Fruit fly (Drosophila melanogaster) whole organism, prepupa: Measurements from ENCODE around the gene up.

Experiments
- CG10631 ChIP-seq: fragments of 200-800 bp; sonication (Bioruptor generic); optimal IDR thresholded peaks from 2 replicates; lab custom pipeline; 2016; ENCODE audit warnings: missing biosample characterization, missing genetic modification characterization
- CG10669 ChIP-seq: fragments of 200-800 bp; sonication (Bioruptor generic); optimal IDR thresholded peaks from 3 replicates; lab custom pipeline; 2018; ENCODE audit warnings: missing biosample characterization, mild to moderate bottlenecking, missing genetic modification characterization, moderate library complexity
- CG11294 ChIP-seq: fragments of 200-800 bp; sonication (Bioruptor generic); IDR thresholded peaks from 2 replicates; pipeline ENCODE4 v1.3.6; 2022; ENCODE audit warnings: missing biosample characterization, missing genetic modification characterization
- CG11762 ChIP-seq: fragments of 200-800 bp; sonication (Bioruptor generic); optimal IDR thresholded peaks from 3 replicates; lab custom pipeline; 2016; ENCODE audit warnings: missing biosample characterization, missing genetic modification characterization; ENCODE audit not compliant: insufficient read depth
- CG15336 ChIP-seq: fragments of 200-800 bp; sonication (Bioruptor generic); IDR thresholded peaks from 2 replicates; pipeline ENCODE4 v1.3.6; 2022; ENCODE audit warnings: missing biosample characterization, missing genetic modification characterization
- CG1621 ChIP-seq: fragments of 200-800 bp; sonication (Bioruptor generic); optimal IDR thresholded peaks from 3 replicates; lab custom pipeline; 2018; ENCODE audit warnings: missing biosample characterization, mild to moderate bottlenecking, missing genetic modification characterization
- CG16779 ChIP-seq: fragments of 200-800 bp; sonication (Bioruptor generic); optimal IDR thresholded peaks from 3 replicates; lab custom pipeline; 2017; ENCODE audit warnings: missing biosample characterization, mild to moderate bottlenecking, missing genetic modification characterization
- CG3032 ChIP-seq: fragments of 200-800 bp; optimal IDR thresholded peaks from 2 replicates; lab custom pipeline; 2019; ENCODE audit warnings: missing biosample characterization, mild to moderate bottlenecking, missing genetic modification characterization, moderate library complexity
- CG31627 ChIP-seq: fragments of 200-800 bp; sonication (Bioruptor generic); optimal IDR thresholded peaks from 3 replicates; lab custom pipeline; 2016; ENCODE audit warnings: missing biosample characterization, missing genetic modification characterization
- CG32006 ChIP-seq: fragments of 200-800 bp; sonication (Bioruptor generic); optimal IDR thresholded peaks from 3 replicates; lab custom pipeline; 2017; ENCODE audit warnings: missing biosample characterization, mild to moderate bottlenecking, missing genetic modification characterization
- CG3919 ChIP-seq: fragments of 200-800 bp; sonication (Bioruptor generic); optimal IDR thresholded peaks from 3 replicates; lab custom pipeline; 2016; ENCODE audit warnings: missing biosample characterization, missing genetic modification characterization
- CG4318 ChIP-seq: fragments of 200-800 bp; sonication (Bioruptor generic); optimal IDR thresholded peaks from 3 replicates; lab custom pipeline; 2017; ENCODE audit warnings: missing biosample characterization, mild to moderate bottlenecking, missing genetic modification characterization
- CG6163 ChIP-seq: fragments of 200-800 bp; sonication (Bioruptor generic); IDR thresholded peaks from 3 replicates; pipeline ENCODE4 v1.3.6; 2022; ENCODE audit warnings: missing biosample characterization, missing genetic modification characterization
- CG6276 ChIP-seq: fragments of 200-800 bp; sonication (Bioruptor generic); optimal IDR thresholded peaks from 2 replicates; lab custom pipeline; 2017; ENCODE audit warnings: missing biosample characterization, mild to moderate bottlenecking, missing genetic modification characterization
- CG6792 ChIP-seq: fragments of 200-800 bp; sonication (Bioruptor generic); optimal IDR thresholded peaks from 3 replicates; lab custom pipeline; 2016; ENCODE audit warnings: missing biosample characterization, missing genetic modification characterization
- CG8119 ChIP-seq: fragments of 200-800 bp; sonication (Bioruptor generic); IDR thresholded peaks from 3 replicates; pipeline ENCODE4 v1.3.6; 2022; ENCODE audit warnings: missing biosample characterization, missing genetic modification characterization
- CG9139 ChIP-seq: fragments of 200-800 bp; sonication (Bioruptor generic); optimal IDR thresholded peaks from 3 replicates; lab custom pipeline; 2017; ENCODE audit warnings: missing biosample characterization, mild to moderate bottlenecking, missing genetic modification characterization
- Eip75B ChIP-seq: fragments of 200-800 bp; sonication (Bioruptor generic); optimal IDR thresholded peaks from 3 replicates; lab custom pipeline; 2016; ENCODE audit warnings: missing biosample characterization, missing genetic modification characterization
- Eip78C ChIP-seq: fragments of 200-800 bp; sonication (Bioruptor generic); peaks from one replicate; lab custom pipeline; 2016; ENCODE audit warnings: missing biosample characterization, missing genetic modification characterization
- Eip93F ChIP-seq: fragments of 200-800 bp; sonication (Bioruptor generic); optimal IDR thresholded peaks from 2 replicates; lab custom pipeline; 2016; ENCODE audit warnings: missing biosample characterization, mild to moderate bottlenecking, missing genetic modification characterization
- Ets21C ChIP-seq: fragments of 200-800 bp; sonication (Bioruptor generic); optimal IDR thresholded peaks from 3 replicates; lab custom pipeline; 2016; ENCODE audit warnings: missing biosample characterization, missing genetic modification characterization
- Ets96B ChIP-seq: fragments of 200-800 bp; optimal IDR thresholded peaks from 2 replicates; lab custom pipeline; 2019; ENCODE audit warnings: missing biosample characterization, mild to moderate bottlenecking, missing genetic modification characterization, moderate library complexity
- Gug ChIP-seq: fragments of 200-800 bp; sonication (Bioruptor generic); IDR thresholded peaks from 2 replicates; pipeline ENCODE4 v1.3.6; 2022; ENCODE audit warnings: missing biosample characterization, missing genetic modification characterization
- Hr39 ChIP-seq: fragments of 200-800 bp; sonication (Bioruptor generic); optimal IDR thresholded peaks from 2 replicates; lab custom pipeline; 2016; ENCODE audit warnings: missing biosample characterization, missing genetic modification characterization
- Hr4 ChIP-seq: fragments of 200-800 bp; sonication (Bioruptor generic); optimal IDR thresholded peaks from 3 replicates; lab custom pipeline; 2016; ENCODE audit warnings: missing biosample characterization, missing genetic modification characterization
- Lpt ChIP-seq: fragments of 200-800 bp; sonication (Bioruptor generic); optimal IDR thresholded peaks from 3 replicates; lab custom pipeline; 2016; ENCODE audit warnings: missing biosample characterization, missing genetic modification characterization
- OdsH ChIP-seq: fragments of 200-800 bp; sonication (Bioruptor generic); optimal IDR thresholded peaks from 3 replicates; lab custom pipeline; 2016; ENCODE audit warnings: missing biosample characterization, missing genetic modification characterization
- Smox ChIP-seq: fragments of 200-800 bp; sonication (Bioruptor generic); optimal IDR thresholded peaks from 3 replicates; lab custom pipeline; 2016; ENCODE audit warnings: missing biosample characterization, missing genetic modification characterization
- Sox14 ChIP-seq: fragments of 200-800 bp; sonication (Bioruptor generic); optimal IDR thresholded peaks from 3 replicates; lab custom pipeline; 2016; ENCODE audit warnings: missing biosample characterization, missing genetic modification characterization
- Sox15 ChIP-seq: fragments of 200-800 bp; sonication (Bioruptor generic); optimal IDR thresholded peaks from 3 replicates; lab custom pipeline; 2016; ENCODE audit warnings: missing biosample characterization, missing genetic modification characterization
- achi ChIP-seq: fragments of 200-800 bp; sonication (Bioruptor generic); optimal IDR thresholded peaks from 3 replicates; lab custom pipeline; 2016; ENCODE audit warnings: missing biosample characterization, missing genetic modification characterization
- acj6 ChIP-seq: fragments of 200-800 bp; sonication (Bioruptor generic); optimal IDR thresholded peaks from 3 replicates; lab custom pipeline; 2016; ENCODE audit warnings: missing biosample characterization, missing genetic modification characterization
- esn ChIP-seq: fragments of 200-800 bp; sonication (Bioruptor generic); optimal IDR thresholded peaks from 2 replicates; lab custom pipeline; 2016; ENCODE audit warnings: missing biosample characterization, mild to moderate bottlenecking, missing genetic modification characterization, moderate library complexity
- fd59A ChIP-seq: fragments of 200-800 bp; sonication (Bioruptor generic); optimal IDR thresholded peaks from 2 replicates; lab custom pipeline; 2017; ENCODE audit warnings: missing biosample characterization, mild to moderate bottlenecking, missing genetic modification characterization, missing genetic modification reagents
- fkh ChIP-seq: fragments of 200-800 bp; sonication (Bioruptor generic); optimal IDR thresholded peaks from 3 replicates; lab custom pipeline; 2017; ENCODE audit warnings: missing biosample characterization, mild to moderate bottlenecking, missing genetic modification characterization, moderate library complexity
- net ChIP-seq: fragments of 200-800 bp; sonication (Bioruptor generic); optimal IDR thresholded peaks from 3 replicates; lab custom pipeline; 2016; ENCODE audit warnings: missing biosample characterization, missing genetic modification characterization
- pdm3 ChIP-seq: fragments of 200-800 bp; sonication (Bioruptor generic); optimal IDR thresholded peaks from 3 replicates; lab custom pipeline; 2016; ENCODE audit warnings: missing biosample characterization, missing genetic modification characterization
- salr ChIP-seq, 2 experiments: fragments of 200-800 bp; sonication (Bioruptor generic); optimal IDR thresholded peaks; 3 replicates each; lab custom pipeline; 2016 to 2018; ENCODE audit warnings: missing biosample characterization in 2 of 2, missing genetic modification characterization in 2 of 2, mild to moderate bottlenecking in 1 of 2
- spab ChIP-seq: fragments of 200-800 bp; sonication (Bioruptor generic); optimal IDR thresholded peaks from 2 replicates; lab custom pipeline; 2017; ENCODE audit warnings: missing biosample characterization, mild to moderate bottlenecking, missing genetic modification characterization, missing genetic modification reagents
- ss ChIP-seq, 2 experiments: fragments of 200-800 bp; sonication (Bioruptor generic); optimal IDR thresholded peaks; 2 replicates in 1 of 2; 3 replicates in 1 of 2; lab custom pipeline; 2017 to 2018; ENCODE audit warnings: mild to moderate bottlenecking in 2 of 2, missing biosample characterization in 2 of 2, missing genetic modification characterization in 2 of 2, moderate library complexity in 1 of 2
- vri ChIP-seq: fragments of 200-800 bp; sonication (Bioruptor generic); optimal IDR thresholded peaks from 3 replicates; lab custom pipeline; 2016; ENCODE audit warnings: missing biosample characterization, mild to moderate bottlenecking, missing genetic modification characterization

up gene

DNA sequence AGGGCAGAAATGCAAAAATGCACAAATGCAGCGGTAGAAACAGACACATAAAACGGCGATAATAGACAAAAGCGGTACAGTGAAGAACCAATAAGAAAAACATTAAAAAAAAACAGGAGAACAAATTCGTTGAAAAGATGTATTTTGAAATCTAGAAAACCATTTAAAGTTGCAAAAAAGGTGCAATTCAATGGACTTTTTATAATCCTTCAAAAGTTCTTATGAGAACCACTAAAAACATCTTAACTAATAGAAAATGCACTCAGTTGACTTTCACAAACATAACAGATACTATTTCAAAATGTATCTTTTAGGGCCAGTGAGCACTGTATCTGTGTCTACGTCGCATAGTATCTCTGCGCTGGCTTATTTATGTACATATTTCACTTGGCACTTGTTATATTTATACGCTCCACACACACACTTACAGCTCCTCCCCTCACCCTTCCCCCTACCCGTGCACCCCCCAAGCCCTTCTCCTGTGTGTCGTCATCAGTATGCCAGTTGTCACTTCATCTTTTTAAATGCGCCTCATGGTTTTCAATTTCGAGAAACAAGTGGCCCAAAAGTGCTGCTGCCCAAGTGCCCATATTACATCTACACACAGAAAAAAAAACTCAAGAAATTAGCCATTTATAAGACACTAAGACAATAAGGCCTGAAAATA, 36.8 kb downstream of the up start:
- no peak for TF ChIP-seq Ets21C
- peak; percentile 71 for TF ChIP-seq Eip78C (GFP tag; lab: Kevin White, UChicago)
- TF ChIP-seq fkh (GFP tag; lab: Kevin White, UChicago), result no peak
- peak; percentile 33 for TF ChIP-seq achi (GFP tag; lab: Kevin White, UChicago)
- peak; percentile 7 for TF ChIP-seq CG31627 (GFP tag; lab: Kevin White, UChicago)
- TF ChIP-seq CG3919 (GFP tag; lab: Kevin White, UChicago), result no peak
- TF ChIP-seq Hr39 (GFP tag; lab: Kevin White, UChicago), result peak; percentile 28
- TF ChIP-seq spab (GFP tag; lab: Kevin White, UChicago), result no peak
- TF ChIP-seq Eip75B (GFP tag; lab: Kevin White, UChicago), result no peak
- TF ChIP-seq salr (GFP tag; optimal IDR thresholded peaks at IDR 0.05; lab: Kevin White, UChicago), result peak in 1 of 2 experiments; percentile 15
- TF ChIP-seq CG15336 (GFP tag; lab: Robert Waterston, UW), result peak; percentile 56; the same call in 1 of the 2 replicates
- TF ChIP-seq vri, result no peak
- TF ChIP-seq Lpt (GFP tag; lab: Kevin White, UChicago), result peak; percentile 45
- TF ChIP-seq esn (GFP tag; lab: Kevin White, UChicago), result no peak
- TF ChIP-seq CG10631 (GFP tag; lab: Kevin White, UChicago), result peak; percentile 48
- TF ChIP-seq CG9139 (GFP tag; lab: Kevin White, UChicago), result no peak
- TF ChIP-seq CG11294, result no peak; the same call in 1 of the 2 replicates
- peak; percentile 21 for TF ChIP-seq net
- peak; percentile 60 for TF ChIP-seq Sox14 (GFP tag; lab: Kevin White, UChicago)
- no peak for TF ChIP-seq CG11762 (GFP tag; lab: Kevin White, UChicago)
- no peak for TF ChIP-seq CG6163
- TF ChIP-seq Eip93F (GFP tag; lab: Kevin White, UChicago), result no peak
- no peak for TF ChIP-seq CG16779 (tag; lab: Kevin White, UChicago)
- peak in 1 of 2 experiments; percentile 22 for TF ChIP-seq ss (GFP tag; optimal IDR thresholded peaks at IDR 0.05; lab: Kevin White, UChicago)
- peak; percentile 49 for TF ChIP-seq OdsH
- peak; percentile 5 for TF ChIP-seq Hr4 (GFP tag; lab: Kevin White, UChicago)
- peak; percentile 25 for TF ChIP-seq CG4318 (GFP tag; lab: Kevin White, UChicago)
- peak; percentile 71 for TF ChIP-seq CG8119 (GFP tag; lab: Robert Waterston, UW)
- no peak for TF ChIP-seq Smox (GFP tag; lab: Kevin White, UChicago)
- TF ChIP-seq CG10669 (GFP tag; lab: Kevin White, UChicago), result no peak
- peak; percentile 9 for TF ChIP-seq CG6792 (GFP tag; lab: Kevin White, UChicago)
- no peak for TF ChIP-seq CG1621 (tag; lab: Kevin White, UChicago)
- peak; percentile 64 for TF ChIP-seq CG32006 (GFP tag; lab: Kevin White, UChicago)
- TF ChIP-seq Gug, result peak; percentile 39; the same call in 1 of the 2 replicates
- TF ChIP-seq pdm3 (GFP tag; lab: Kevin White, UChicago), result peak; percentile 49
- peak; percentile 20 for TF ChIP-seq Ets96B (tag; lab: Kevin White, UChicago)
- no peak for TF ChIP-seq Sox15 (GFP tag; lab: Kevin White, UChicago)
- peak; percentile 5 for TF ChIP-seq CG6276 (GFP tag; lab: Kevin White, UChicago)
- peak; percentile 11 for TF ChIP-seq CG3032 (tag; lab: Kevin White, UChicago)
- peak; percentile 31 for TF ChIP-seq fd59A (GFP tag; lab: Kevin White, UChicago)
- TF ChIP-seq acj6, result peak; percentile 26
